Worm (Caenorhabditis elegans) whole organism, L2 larva: ENCODE measurements around the gene str-44.

Experiments
- C34F6.9 ChIP-seq: fragments of 150-350 bp; optimal IDR thresholded peaks from 2 replicates; lab custom pipeline; 2014; ENCODE audit warnings: missing biosample characterization, missing genetic modification characterization
- F13H6.1 ChIP-seq: sonication (generic microtip); optimal IDR thresholded peaks from 2 replicates; lab custom pipeline; 2016; ENCODE audit warnings: missing genetic modification characterization, missing compliant biosample characterization
- Y55F3AM.14 ChIP-seq: fragments of 200-800 bp; sonication (Bioruptor generic); optimal IDR thresholded peaks from 2 replicates; lab custom pipeline; 2018; ENCODE audit warnings: mild to moderate bottlenecking, missing genetic modification characterization, missing compliant biosample characterization
- alr-1 ChIP-seq: fragments of 150-350 bp; optimal IDR thresholded peaks from 2 replicates; lab custom pipeline; 2014; ENCODE audit warnings: missing biosample characterization, missing genetic modification characterization
- aly-2 ChIP-seq: fragments of 150-350 bp; optimal IDR thresholded peaks from 2 replicates; lab custom pipeline; 2014; ENCODE audit warnings: missing biosample characterization, missing genetic modification characterization
- ama-1 ChIP-seq: fragments of 150-350 bp; optimal IDR thresholded peaks from 2 replicates; lab custom pipeline; 2018; ENCODE audit warnings: inconsistent platforms
- blmp-1 ChIP-seq: sonication (generic microtip); optimal IDR thresholded peaks from 2 replicates; lab custom pipeline; 2017; ENCODE audit warnings: missing genetic modification characterization, mild to moderate bottlenecking, missing compliant biosample characterization, antibody characterized with exemption, moderate library complexity; ENCODE audit not compliant: insufficient read depth
- ceh-82 ChIP-seq: fragments of 150-350 bp; optimal IDR thresholded peaks from 2 replicates; lab custom pipeline; 2014; ENCODE audit warnings: missing biosample characterization, missing genetic modification characterization
- crh-2 ChIP-seq: sonication (generic microtip); optimal IDR thresholded peaks from 2 replicates; lab custom pipeline; 2017; ENCODE audit warnings: missing biosample characterization, missing genetic modification characterization
- dmd-4 ChIP-seq: sonication (generic microtip); optimal IDR thresholded peaks from 2 replicates; lab custom pipeline; 2017; ENCODE audit warnings: missing biosample characterization, missing genetic modification characterization
- egl-27 ChIP-seq: sonication (generic microtip); optimal IDR thresholded peaks from 3 replicates; lab custom pipeline; 2017; ENCODE audit warnings: missing biosample characterization, missing genetic modification reagents, missing genetic modification characterization
- elt-1 ChIP-seq: fragments of 150-350 bp; optimal IDR thresholded peaks from 2 replicates; lab custom pipeline; 2014; ENCODE audit warnings: missing biosample characterization, missing genetic modification characterization
- fos-1 ChIP-seq: fragments of 150-350 bp; optimal IDR thresholded peaks from 2 replicates; lab custom pipeline; 2014; ENCODE audit warnings: missing biosample characterization, missing genetic modification characterization
- gmeb-1 ChIP-seq: fragments of 150-350 bp; optimal IDR thresholded peaks from 2 replicates; lab custom pipeline; 2014; ENCODE audit warnings: missing biosample characterization, missing genetic modification characterization
- lin-11 ChIP-seq: fragments of 150-350 bp; sonication (generic microtip); optimal IDR thresholded peaks from 2 replicates; lab custom pipeline; 2014; ENCODE audit warnings: missing biosample characterization, missing genetic modification characterization, inconsistent platforms, mixed read lengths
- lin-39 ChIP-seq: fragments of 150-350 bp; optimal IDR thresholded peaks from 2 replicates; lab custom pipeline; 2014; ENCODE audit warnings: missing biosample characterization, missing genetic modification reagents, missing genetic modification characterization
- mbf-1 ChIP-seq: sonication (generic microtip); optimal IDR thresholded peaks from 2 replicates; lab custom pipeline; 2017; ENCODE audit warnings: missing biosample characterization, missing genetic modification characterization
- mdl-1 ChIP-seq, 2 experiments: fragments of 150-350 bp in 1 of 2; sonication (generic microtip) in 1 of 2; optimal IDR thresholded peaks; 2 replicates each; lab custom pipeline; 2017; ENCODE audit warnings: missing biosample characterization in 2 of 2, missing genetic modification characterization in 2 of 2
- nhr-11 ChIP-seq: fragments of 150-350 bp; optimal IDR thresholded peaks from 2 replicates; lab custom pipeline; 2014; ENCODE audit warnings: missing biosample characterization, missing genetic modification characterization
- nhr-21 ChIP-seq: fragments of 150-350 bp; optimal IDR thresholded peaks from 2 replicates; lab custom pipeline; 2014; ENCODE audit warnings: missing biosample characterization, missing genetic modification characterization
- nhr-25 ChIP-seq: fragments of 150-350 bp; sonication (generic microtip); optimal IDR thresholded peaks from 3 replicates; lab custom pipeline; 2014; ENCODE audit warnings: missing biosample characterization, missing genetic modification characterization
- nhr-6 ChIP-seq: fragments of 150-350 bp; optimal IDR thresholded peaks from 2 replicates; lab custom pipeline; 2014; ENCODE audit warnings: missing biosample characterization, missing genetic modification characterization
- nhr-77 ChIP-seq: fragments of 150-350 bp; optimal IDR thresholded peaks from 2 replicates; lab custom pipeline; 2014; ENCODE audit warnings: missing biosample characterization, missing genetic modification characterization
- skn-1 ChIP-seq: sonication (generic microtip); optimal IDR thresholded peaks from 2 replicates; lab custom pipeline; 2017; ENCODE audit warnings: missing biosample characterization, missing genetic modification characterization
- sma-3 ChIP-seq: sonication (generic microtip); optimal IDR thresholded peaks from 2 replicates; lab custom pipeline; 2016; ENCODE audit warnings: missing genetic modification reagents, missing genetic modification characterization, missing compliant biosample characterization
- sma-9 ChIP-seq, 2 experiments: fragments of 150-350 bp in 1 of 2; sonication (generic microtip) in 1 of 2; optimal IDR thresholded peaks; 2 replicates each; lab custom pipeline; 2014 to 2016; ENCODE audit warnings: missing genetic modification characterization in 2 of 2, mild to moderate bottlenecking in 1 of 2, missing biosample characterization in 1 of 2, missing compliant biosample characterization in 1 of 2, missing genetic modification reagents in 1 of 2, moderate library complexity in 1 of 2
- snpc-4 ChIP-seq: fragments of 150-350 bp; optimal IDR thresholded peaks from 2 replicates; lab custom pipeline; 2014; ENCODE audit warnings: missing biosample characterization, missing genetic modification characterization
- unc-39 ChIP-seq: fragments of 150-350 bp; optimal IDR thresholded peaks from 2 replicates; lab custom pipeline; 2014; ENCODE audit warnings: missing biosample characterization, missing genetic modification characterization
- unc-55 ChIP-seq: fragments of 150-350 bp; sonication (generic microtip); optimal IDR thresholded peaks from 3 replicates; lab custom pipeline; 2014; ENCODE audit warnings: missing biosample characterization, missing genetic modification reagents, missing genetic modification characterization
- zag-1 ChIP-seq: fragments of 150-350 bp; optimal IDR thresholded peaks from 2 replicates; lab custom pipeline; 2014; ENCODE audit warnings: missing biosample characterization, missing genetic modification characterization
- ztf-11 ChIP-seq: sonication (generic microtip); optimal IDR thresholded peaks from 2 replicates; lab custom pipeline; 2017; ENCODE audit warnings: missing biosample characterization, missing genetic modification characterization
- ztf-4 ChIP-seq: fragments of 150-350 bp; optimal IDR thresholded peaks from 2 replicates; lab custom pipeline; 2014; ENCODE audit warnings: missing biosample characterization, missing genetic modification characterization

str-44 gene

ce11 chrIV:7190409-7190808 is 13.4 kb downstream of the str-44 start:
- TF ChIP-seq sma-9 (GFP tag; optimal IDR thresholded peaks at IDR 0.05; lab: Kevin White, UChicago) = peak; percentile 83
- no peak for TF ChIP-seq sma-9 (tag; optimal IDR thresholded peaks at IDR 0.05; lab: Kevin White, UChicago)
- peak; percentile 0 for TF ChIP-seq nhr-21
- TF ChIP-seq fos-1 = peak; percentile 78
- peak; percentile 47 for TF ChIP-seq crh-2 (tag; lab: Kevin White, UChicago)
- peak; percentile 38 for TF ChIP-seq sma-3 (GFP tag; lab: Kevin White, UChicago)
- TF ChIP-seq zag-1 (tag; lab: Kevin White, UChicago) = no peak
- peak; percentile 51 for TF ChIP-seq gmeb-1
- no peak for TF ChIP-seq snpc-4 (tag; lab: Kevin White, UChicago)

- TF ChIP-seq lin-39 (tag; lab: Kevin White, UChicago) = no peak
- no peak for TF ChIP-seq mdl-1 (tag; optimal IDR thresholded peaks at IDR 0.05; lab: Kevin White, UChicago)
- TF ChIP-seq gmeb-1 = no peak
- TF ChIP-seq nhr-6 = no peak
- TF ChIP-seq lin-11 = no peak
- no peak for TF ChIP-seq ceh-82 (tag; lab: Kevin White, UChicago)
- TF ChIP-seq F13H6.1 (tag; lab: Kevin White, UChicago) = no peak
- TF ChIP-seq zag-1 (tag; lab: Kevin White, UChicago) = no peak
- no peak for TF ChIP-seq C34F6.9 (tag; lab: Kevin White, UChicago)
Observed at ce11 chrIV:7191745-7192144, 14.8 kb downstream of the str-44 start, which contains the start of gene R13A1.5. R13A1.5 (minus strand) TSS chrIV:7191845.

ce11 chrIV:7195734-7196133 is 18.7 kb downstream of the str-44 start, which contains the start of gene best-16:
best-16 (minus strand) TSS chrIV:7195834.
- TF ChIP-seq skn-1 = no peak
- no peak for TF ChIP-seq dmd-4 (tag; lab: Kevin White, UChicago)
- no peak for TF ChIP-seq ama-1 (lab: Kevin White, UChicago)

ce11 chrIV:7196853-7197252 is 19.9 kb downstream of the str-44 start, which contains the start of gene unc-8:
unc-8 (plus strand) TSS chrIV:7197153.
- TF ChIP-seq fos-1 (no peak), nhr-21 (no peak), unc-55 (GFP tag; lab: Kevin White, UChicago) (no peak), sma-9 (GFP tag; optimal IDR thresholded peaks at IDR 0.05; lab: Kevin White, UChicago) (no peak), sma-9 (tag; optimal IDR thresholded peaks at IDR 0.05; lab: Kevin White, UChicago) (no peak), nhr-11 (tag; lab: Kevin White, UChicago) (no peak), elt-1 (no peak), unc-39 (tag; lab: Kevin White, UChicago) (no peak), zag-1 (tag; lab: Kevin White, UChicago) (no peak), snpc-4 (tag; lab: Kevin White, UChicago) (no peak), ztf-11 (tag; lab: Kevin White, UChicago) (no peak), C34F6.9 (tag; lab: Kevin White, UChicago) (no peak), nhr-6 (no peak), lin-39 (tag; lab: Kevin White, UChicago) (no peak)

- TF ChIP-seq C34F6.9 (tag; lab: Kevin White, UChicago) (no peak), egl-27 (tag; lab: Kevin White, UChicago) (no peak), mbf-1 (tag; lab: Kevin White, UChicago) (no peak), gmeb-1 (no peak), ztf-4 (tag; lab: Kevin White, UChicago) (no peak), snpc-4 (tag; lab: Kevin White, UChicago) (no peak), Y55F3AM.14 (no peak), ztf-11 (tag; lab: Kevin White, UChicago) (no peak), sma-3 (GFP tag; lab: Kevin White, UChicago) (no peak), nhr-77 (no peak), alr-1 (tag; lab: Kevin White, UChicago) (no peak), ama-1 (lab: Kevin White, UChicago) (no peak), crh-2 (tag; lab: Kevin White, UChicago) (no peak)
Observed at ce11 chrIV:7203696-7204095, 26.7 kb downstream of the str-44 start, which contains the start of gene R13A1.3. R13A1.3 (plus strand) TSS chrIV:7203996.

- TF ChIP-seq aly-2 (no peak), unc-39 (tag; lab: Kevin White, UChicago) (no peak), nhr-25 (tag; lab: Kevin White, UChicago) (no peak), ztf-4 (tag; lab: Kevin White, UChicago) (no peak), blmp-1 (tag; lab: Kevin White, UChicago) (no peak), Y55F3AM.14 (no peak), gmeb-1 (no peak), crh-2 (tag; lab: Kevin White, UChicago) (no peak), mbf-1 (tag; lab: Kevin White, UChicago) (no peak), F13H6.1 (tag; lab: Kevin White, UChicago) (no peak), snpc-4 (tag; lab: Kevin White, UChicago) (no peak)
Observed at ce11 chrIV:7205969-7206368, 29.0 kb downstream of the str-44 start, which contains the start of gene kcc-1. kcc-1 (plus strand) TSS chrIV:7206269.
